Fruit fly (Drosophila melanogaster): ENCODE results near the gene Hex-A.

The Hex-A gene

dm6 chrX:9582659-9583317, 2.7 kb upstream of the Hex-A start (continued):
- TF ChIP-seq Vsx1 (GFP tag; optimal IDR thresholded peaks at IDR 0.05) (no peak), da (GFP tag; optimal IDR thresholded peaks at IDR 0.05) (no peak), CG11247 (GFP tag; IDR thresholded peaks at IDR 0.05) (no peak), croc (GFP tag; conservative IDR thresholded peaks at IDR 0.05) (no peak), CG17361 (GFP tag; IDR thresholded peaks at IDR 0.05) (no peak), CG9817 (tag; optimal IDR thresholded peaks at IDR 0.05) (peak; percentile 8), fd3F (GFP tag; optimal IDR thresholded peaks at IDR 0.05) (no peak), Max (GFP tag; optimal IDR thresholded peaks at IDR 0.05) (no peak), ssp (GFP tag; IDR thresholded peaks at IDR 0.05) (no peak), Rx (GFP tag; IDR thresholded peaks at IDR 0.05) (no peak), Aef1 (GFP tag; IDR thresholded peaks at IDR 0.05) (no peak), Myb (GFP tag; optimal IDR thresholded peaks at IDR 0.05) (no peak), Hr51 (GFP tag; optimal IDR thresholded peaks at IDR 0.05) (no peak), Drgx (GFP tag; IDR thresholded peaks at IDR 0.05) (peak; percentile 51; the same call in 1 of the 2 replicates), CG7745 (tag; optimal IDR thresholded peaks at IDR 0.05) (no peak), oc (tag; optimal IDR thresholded peaks at IDR 0.05) (no peak), Asciz (GFP tag; optimal IDR thresholded peaks at IDR 0.05) (no peak), Deaf1 (tag; optimal IDR thresholded peaks at IDR 0.05) (no peak), tgo (GFP tag; IDR thresholded peaks at IDR 0.05) (no peak), CG8281 (tag; optimal IDR thresholded peaks at IDR 0.05) (peak; percentile 10), Usf (GFP tag; optimal IDR thresholded peaks at IDR 0.05) (no peak), Abd-B (GFP tag; optimal IDR thresholded peaks at IDR 0.05) (no peak), pan (optimal IDR thresholded peaks at IDR 0.05) (no peak), pan (GFP tag; optimal IDR thresholded peaks at IDR 0.05 in 1 of 2, IDR thresholded peaks at IDR 0.05 in 1 of 2) (no peak), HmgD (GFP tag; optimal IDR thresholded peaks at IDR 0.05) (no peak), Gsc (GFP tag; IDR thresholded peaks at IDR 0.05) (no peak), CG18599 (GFP tag; optimal IDR thresholded peaks at IDR 0.05) (peak; percentile 57), Jarid2 (GFP tag; optimal IDR thresholded peaks at IDR 0.05) (no peak), CG43689 (GFP tag; IDR thresholded peaks at IDR 0.05) (no peak), grau (tag; optimal IDR thresholded peaks at IDR 0.05) (peak; percentile 63), Ssrp (tag; optimal IDR thresholded peaks at IDR 0.05) (no peak), CG10147 (GFP tag; optimal IDR thresholded peaks at IDR 0.05) (peak; percentile 59), Fer1 (GFP tag; optimal IDR thresholded peaks at IDR 0.05) (no peak), unc-4 (GFP tag; IDR thresholded peaks at IDR 0.05; ENCODE audit: partially characterized antibody) (no peak), Pdp1 (GFP tag; optimal IDR thresholded peaks at IDR 0.05) (no peak), vvl (GFP tag; IDR thresholded peaks at IDR 0.05) (no peak)

- peak; percentile 60 for TF ChIP-seq CG3995 (GFP tag; optimal IDR thresholded peaks at IDR 0.05)
- peak; percentile 93 for TF ChIP-seq Awh (GFP tag; IDR thresholded peaks at IDR 0.05)
- peak; percentile 87 for TF ChIP-seq CG12104 (GFP tag; optimal IDR thresholded peaks at IDR 0.05)
- TF ChIP-seq CG7556 (GFP tag; optimal IDR thresholded peaks at IDR 0.05): peak; percentile 96
- TF ChIP-seq CG14710 (tag; optimal IDR thresholded peaks at IDR 0.05): peak; percentile 87
- TF ChIP-seq bsh (GFP tag; optimal IDR thresholded peaks at IDR 0.05): peak; percentile 94 to 95
- TF ChIP-seq C15 (GFP tag; IDR thresholded peaks at IDR 0.05): peak; percentile 74; the same call in 1 of the 3 replicates
- no peak for TF ChIP-seq da (GFP tag; optimal IDR thresholded peaks at IDR 0.05)
- peak; percentile 71 for TF ChIP-seq CG1024 (GFP tag; IDR thresholded peaks at IDR 0.05)
- TF ChIP-seq CG17568 (GFP tag; optimal IDR thresholded peaks at IDR 0.05): peak; percentile 87
- peak; percentile 92 for TF ChIP-seq CG8388 (GFP tag; optimal IDR thresholded peaks at IDR 0.05)
- peak; percentile 81 for TF ChIP-seq CG11085 (GFP tag; IDR thresholded peaks at IDR 0.05)
- TF ChIP-seq CG10565 (GFP tag; optimal IDR thresholded peaks at IDR 0.05): peak; percentile 29
- peak; percentile 88 for TF ChIP-seq ttk (GFP tag; IDR thresholded peaks at IDR 0.05)
- peak; percentile 86 for TF ChIP-seq CG2202 (tag; optimal IDR thresholded peaks at IDR 0.05)
Observed at dm6 chrX:9583440-9584103, 1.9 kb upstream of the Hex-A start.

All from whole organism, embryonic.